Worm (Caenorhabditis elegans) whole organism, L4 larva: ENCODE results near the gene gpa-12.

ENCODE experiments used
- D1046.2 ChIP-seq: fragments of 200-800 bp; sonication (Bioruptor generic); IDR thresholded peaks from 2 replicates; pipeline ENCODE4 v1.3.6; 2022; ENCODE audit warnings: missing genetic modification characterization, missing compliant biosample characterization
- F44E2.7 ChIP-seq: fragments of 200-800 bp; sonication (Bioruptor generic); IDR thresholded peaks from 2 replicates; pipeline ENCODE4 v2.1.2; 2022; ENCODE audit warnings: missing genetic modification characterization, missing compliant biosample characterization
- F49E8.2 ChIP-seq: sonication (generic microtip); optimal IDR thresholded peaks from 2 replicates; lab custom pipeline; 2016; ENCODE audit warnings: missing compliant biosample characterization, mild to moderate bottlenecking, missing genetic modification characterization, borderline replicate concordance
- T26A8.4 ChIP-seq: fragments of 200-800 bp; sonication (Bioruptor generic); IDR thresholded peaks from 2 replicates; pipeline ENCODE4 v1.3.6; 2022; ENCODE audit warnings: missing genetic modification characterization, missing compliant biosample characterization
- Y5F2A.4 ChIP-seq: fragments of 200-800 bp; sonication (Bioruptor generic); optimal IDR thresholded peaks from 2 replicates; lab custom pipeline; 2018; ENCODE audit warnings: mild to moderate bottlenecking, missing genetic modification characterization, missing compliant biosample characterization
- Y75B8A.6 ChIP-seq: fragments of 200-800 bp; sonication (Bioruptor generic); IDR thresholded peaks from 2 replicates; pipeline ENCODE4 v1.3.6; 2022; ENCODE audit warnings: missing genetic modification reagents, missing genetic modification characterization, missing compliant biosample characterization
- ZK546.5 ChIP-seq, 2 experiments: sonication (generic microtip); optimal IDR thresholded peaks; 2 replicates each; lab custom pipeline; 2017; ENCODE audit warnings: missing biosample characterization in 2 of 2, missing genetic modification characterization in 2 of 2
- aha-1 ChIP-seq: fragments of 150-350 bp; peaks from one replicate; lab custom pipeline; 2014; ENCODE audit warnings: missing biosample characterization, missing genetic modification characterization
- arid-1 ChIP-seq: fragments of 200-800 bp; sonication (Bioruptor generic); conservative IDR thresholded peaks from 2 replicates; pipeline ENCODE4 v1.3.6; 2022; ENCODE audit warnings: missing genetic modification reagents, missing genetic modification characterization, missing compliant biosample characterization
- attf-4 ChIP-seq: sonication (generic microtip); optimal IDR thresholded peaks from 3 replicates; lab custom pipeline; 2017; ENCODE audit warnings: missing biosample characterization, missing genetic modification characterization
- ceh-20 ChIP-seq: fragments of 200-800 bp; sonication (Bioruptor generic); IDR thresholded peaks from 2 replicates; pipeline ENCODE4 v1.3.6; 2022; ENCODE audit warnings: missing genetic modification reagents, missing genetic modification characterization, missing compliant biosample characterization
- ceh-44 ChIP-seq: fragments of 200-800 bp; sonication (Bioruptor generic); IDR thresholded peaks from 2 replicates; pipeline ENCODE4 v1.3.6; 2022; ENCODE audit warnings: missing genetic modification reagents, missing genetic modification characterization, missing compliant biosample characterization
- ceh-62 ChIP-seq: sonication (generic microtip); optimal IDR thresholded peaks from 2 replicates; lab custom pipeline; 2017; ENCODE audit warnings: missing biosample characterization, missing genetic modification characterization
- ceh-82 ChIP-seq: sonication (generic microtip); optimal IDR thresholded peaks from 2 replicates; lab custom pipeline; 2017; ENCODE audit warnings: missing biosample characterization, missing genetic modification characterization
- cey-2 ChIP-seq: sonication (generic microtip); optimal IDR thresholded peaks from 3 replicates; lab custom pipeline; 2017; ENCODE audit warnings: missing genetic modification characterization, mild to moderate bottlenecking, missing compliant biosample characterization, antibody characterized with exemption, borderline replicate concordance; ENCODE audit not compliant: insufficient read depth
- ctbp-1 ChIP-seq: fragments of 200-800 bp; sonication (Bioruptor generic); IDR thresholded peaks from 2 replicates; pipeline ENCODE4 v1.3.6; 2022; ENCODE audit warnings: missing genetic modification reagents, missing genetic modification characterization, missing compliant biosample characterization
- daf-16 ChIP-seq, 3 experiments: sonication (generic microtip); optimal IDR thresholded peaks; 2 replicates each; lab custom pipeline; 2016 to 2017; ENCODE audit warnings: missing genetic modification characterization in 3 of 3, missing genetic modification reagents in 3 of 3, mild to moderate bottlenecking in 2 of 3, missing compliant biosample characterization in 2 of 3, missing biosample characterization in 1 of 3, moderate library complexity in 1 of 3
- daf-19 ChIP-seq: fragments of 200-800 bp; sonication (Bioruptor generic); conservative IDR thresholded peaks from 2 replicates; pipeline ENCODE4 v1.3.6; 2022; ENCODE audit warnings: missing genetic modification characterization, missing compliant biosample characterization
- dmd-6 ChIP-seq: fragments of 200-800 bp; sonication (Bioruptor generic); IDR thresholded peaks from 2 replicates; pipeline ENCODE4 v1.3.6; 2022; ENCODE audit warnings: missing genetic modification reagents, missing genetic modification characterization, missing compliant biosample characterization
- dpl-1 ChIP-seq: fragments of 150-350 bp; optimal IDR thresholded peaks from 2 replicates; lab custom pipeline; 2014; ENCODE audit warnings: missing biosample characterization, missing genetic modification reagents, missing genetic modification characterization
- dve-1 ChIP-seq: sonication (generic microtip); optimal IDR thresholded peaks from 2 replicates; lab custom pipeline; 2017; ENCODE audit warnings: antibody characterized with exemption, mild to moderate bottlenecking, missing genetic modification characterization, missing compliant biosample characterization; ENCODE audit not compliant: insufficient read depth
- egl-43 ChIP-seq: fragments of 200-800 bp; sonication (Bioruptor generic); IDR thresholded peaks from 2 replicates; pipeline ENCODE4 v1.3.6; 2022; ENCODE audit warnings: missing genetic modification reagents, missing genetic modification characterization, missing compliant biosample characterization
- fkh-10 ChIP-seq: fragments of 150-350 bp; optimal IDR thresholded peaks from 2 replicates; lab custom pipeline; 2014; ENCODE audit warnings: missing biosample characterization, missing genetic modification reagents, missing genetic modification characterization
- gei-8 ChIP-seq: fragments of 200-800 bp; sonication (Bioruptor generic); optimal IDR thresholded peaks from 2 replicates; lab custom pipeline; 2018; ENCODE audit warnings: mild to moderate bottlenecking, missing genetic modification characterization, missing compliant biosample characterization
- jun-1 ChIP-seq: fragments of 150-350 bp; optimal IDR thresholded peaks from 2 replicates; lab custom pipeline; 2014; ENCODE audit warnings: missing biosample characterization, missing genetic modification reagents, missing genetic modification characterization
- lir-3 ChIP-seq: sonication (generic microtip); optimal IDR thresholded peaks from 2 replicates; lab custom pipeline; 2016; ENCODE audit warnings: mild to moderate bottlenecking, missing genetic modification characterization, missing compliant biosample characterization
- madf-5 ChIP-seq, 2 experiments: fragments of 200-800 bp; sonication (Bioruptor generic); IDR thresholded peaks; 2 replicates each; pipeline ENCODE4 v1.3.6; 2022; ENCODE audit warnings: missing compliant biosample characterization in 2 of 2, missing genetic modification characterization in 2 of 2
- mdt-29 ChIP-seq: fragments of 200-800 bp; sonication (Bioruptor generic); IDR thresholded peaks from 2 replicates; pipeline ENCODE4 v1.3.6; 2022; ENCODE audit warnings: missing genetic modification reagents, missing genetic modification characterization, missing compliant biosample characterization
- mxl-2 ChIP-seq: fragments of 200-800 bp; sonication (Bioruptor generic); conservative IDR thresholded peaks from 2 replicates; pipeline ENCODE4 v1.3.6; 2022; ENCODE audit warnings: missing genetic modification reagents, missing genetic modification characterization, missing compliant biosample characterization
- mxl-3 ChIP-seq: fragments of 200-800 bp; sonication (Bioruptor generic); optimal IDR thresholded peaks from 2 replicates; lab custom pipeline; 2018; ENCODE audit warnings: mild to moderate bottlenecking, missing genetic modification characterization, missing compliant biosample characterization
- nhr-11 ChIP-seq: fragments of 150-350 bp; optimal IDR thresholded peaks from 2 replicates; lab custom pipeline; 2014; ENCODE audit warnings: missing biosample characterization, missing genetic modification characterization
- nhr-111 ChIP-seq: fragments of 200-800 bp; sonication (Bioruptor generic); optimal IDR thresholded peaks from 2 replicates; lab custom pipeline; 2018; ENCODE audit warnings: mild to moderate bottlenecking, missing genetic modification characterization, missing compliant biosample characterization
- nhr-41 ChIP-seq: fragments of 200-800 bp; sonication (Bioruptor generic); IDR thresholded peaks from 2 replicates; pipeline ENCODE4 v1.3.6; 2022; ENCODE audit warnings: missing genetic modification reagents, missing genetic modification characterization, missing compliant biosample characterization
- nhr-42 ChIP-seq: fragments of 200-800 bp; sonication (Bioruptor generic); IDR thresholded peaks from 2 replicates; pipeline ENCODE4 v1.3.6; 2022; ENCODE audit warnings: missing genetic modification characterization, missing compliant biosample characterization
- php-3 ChIP-seq: fragments of 200-800 bp; sonication (Bioruptor generic); IDR thresholded peaks from 2 replicates; pipeline ENCODE4 v1.3.6; 2022; ENCODE audit warnings: missing genetic modification reagents, missing genetic modification characterization, missing compliant biosample characterization
- pqm-1 ChIP-seq: sonication (generic microtip); optimal IDR thresholded peaks from 2 replicates; lab custom pipeline; 2017; ENCODE audit warnings: missing biosample characterization, missing genetic modification characterization
- saeg-2 ChIP-seq: fragments of 200-800 bp; sonication (Bioruptor generic); IDR thresholded peaks from 2 replicates; pipeline ENCODE4 v1.3.6; 2022; ENCODE audit warnings: missing genetic modification reagents, missing genetic modification characterization, missing compliant biosample characterization
- sdz-12 ChIP-seq: fragments of 200-800 bp; sonication (Bioruptor generic); optimal IDR thresholded peaks from 2 replicates; lab custom pipeline; 2018; ENCODE audit warnings: mild to moderate bottlenecking, missing genetic modification characterization, missing compliant biosample characterization
- set-16 ChIP-seq: fragments of 200-800 bp; sonication (Bioruptor generic); IDR thresholded peaks from 2 replicates; pipeline ENCODE4 v1.3.6; 2022; ENCODE audit warnings: missing genetic modification reagents, missing genetic modification characterization, missing compliant biosample characterization
- snpc-1.2 ChIP-seq: fragments of 200-800 bp; sonication (Bioruptor generic); IDR thresholded peaks from 2 replicates; pipeline ENCODE4 v1.3.6; 2022; ENCODE audit warnings: missing genetic modification reagents, missing genetic modification characterization, missing compliant biosample characterization
- spr-1 ChIP-seq: sonication (generic microtip); optimal IDR thresholded peaks from 2 replicates; lab custom pipeline; 2016; ENCODE audit warnings: mild to moderate bottlenecking, missing genetic modification characterization, missing compliant biosample characterization
- spr-3 ChIP-seq: fragments of 200-800 bp; sonication (Bioruptor generic); optimal IDR thresholded peaks from 2 replicates; lab custom pipeline; 2018; ENCODE audit warnings: mild to moderate bottlenecking, missing genetic modification characterization, missing compliant biosample characterization
- tra-1 ChIP-seq: fragments of 200-800 bp; sonication (Bioruptor generic); IDR thresholded peaks from 2 replicates; pipeline ENCODE4 v1.3.6; 2022; ENCODE audit warnings: missing genetic modification reagents, missing genetic modification characterization, missing compliant biosample characterization
- vab-7 ChIP-seq: fragments of 200-800 bp; sonication (Bioruptor generic); IDR thresholded peaks from 2 replicates; pipeline ENCODE4 v1.3.6; 2022; ENCODE audit warnings: missing genetic modification reagents, missing genetic modification characterization, missing compliant biosample characterization
- zag-1 ChIP-seq: fragments of 150-350 bp; optimal IDR thresholded peaks from 2 replicates; lab custom pipeline; 2014; ENCODE audit warnings: missing biosample characterization, missing genetic modification characterization
- zfp-2 ChIP-seq: sonication (generic microtip); optimal IDR thresholded peaks from 2 replicates; lab custom pipeline; 2016; ENCODE audit warnings: mild to moderate bottlenecking, missing genetic modification characterization, missing compliant biosample characterization
- zfp-3 ChIP-seq: fragments of 200-800 bp; sonication (Bioruptor generic); conservative IDR thresholded peaks from 2 replicates; pipeline ENCODE4 v1.3.6; 2022; ENCODE audit warnings: missing genetic modification reagents, missing genetic modification characterization, missing compliant biosample characterization
- ztf-7 ChIP-seq: fragments of 150-350 bp; optimal IDR thresholded peaks from 2 replicates; lab custom pipeline; 2014; ENCODE audit warnings: missing biosample characterization, missing genetic modification characterization

The gpa-12 gene

DNA sequence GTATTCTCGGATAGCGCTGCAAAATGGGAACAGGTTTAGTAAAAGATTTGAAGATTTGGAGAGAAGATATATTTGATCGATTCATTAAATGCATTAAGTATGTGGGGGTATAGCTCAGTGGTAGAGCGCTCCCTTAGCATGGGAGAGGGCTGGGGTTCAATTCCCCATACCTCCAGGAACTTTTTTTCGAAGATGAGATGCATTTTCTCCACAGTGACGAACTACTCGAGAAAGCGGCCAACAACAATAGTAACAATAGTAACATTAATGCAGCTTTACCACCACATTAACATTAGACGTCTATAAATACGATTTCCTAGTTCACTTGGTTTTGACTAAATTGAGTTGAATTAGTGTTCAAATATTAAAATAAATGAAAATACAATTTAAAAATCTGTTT is 5.6 kb upstream of the gpa-12 start (continued):
- TF ChIP-seq mdt-29 (GFP tag; lab: Robert Waterston, UW) (peak; percentile 49; the same call in 1 of the 2 replicates), ceh-82 (tag; lab: Kevin White, UChicago) (no peak), Y75B8A.6 (GFP tag; lab: Robert Waterston, UW) (peak; percentile 56; the same call in 1 of the 2 replicates), F49E8.2 (tag; lab: Kevin White, UChicago) (peak; percentile 74), php-3 (GFP tag; lab: Robert Waterston, UW) (no peak), dpl-1 (GFP tag; lab: Kevin White, UChicago) (no peak), zfp-3 (GFP tag; lab: Robert Waterston, UW) (no peak), mxl-3 (peak; percentile 26), aha-1 (tag; lab: Kevin White, UChicago) (peak; percentile 96), saeg-2 (GFP tag; lab: Robert Waterston, UW) (no peak), pqm-1 (tag; lab: Kevin White, UChicago) (no peak), spr-3 (GFP tag; lab: Kevin White, UChicago) (no peak), zag-1 (tag; lab: Kevin White, UChicago) (no peak), tra-1 (no peak), madf-5 (GFP tag; IDR thresholded peaks at IDR 0.05; lab: Robert Waterston, UW) (no peak), nhr-42 (no peak), ceh-62 (tag; lab: Kevin White, UChicago) (no peak), F44E2.7 (GFP tag; lab: Robert Waterston, UW) (peak; percentile 65; the same call in 1 of the 2 replicates), jun-1 (tag; lab: Kevin White, UChicago) (no peak), mxl-2 (no peak), zfp-2 (tag; lab: Kevin White, UChicago) (no peak), ztf-7 (tag; lab: Kevin White, UChicago) (no peak), Y5F2A.4 (GFP tag; lab: Kevin White, UChicago) (peak; percentile 29), D1046.2 (GFP tag; lab: Robert Waterston, UW) (no peak), cey-2 (tag; lab: Kevin White, UChicago) (no peak), nhr-11 (tag; lab: Kevin White, UChicago) (no peak), fkh-10 (GFP tag; lab: Kevin White, UChicago) (no peak), arid-1 (GFP tag; lab: Robert Waterston, UW) (0 out of 2 replicates have a peak, but pooled peaks have one; percentile 62), daf-19 (GFP tag; lab: Robert Waterston, UW) (0 out of 2 replicates have a peak, but pooled peaks have one; percentile 24), ZK546.5 (tag; optimal IDR thresholded peaks at IDR 0.05; lab: Kevin White, UChicago) (no peak), ceh-44 (GFP tag; lab: Robert Waterston, UW) (0 out of 2 replicates have a peak, but pooled peaks have one; percentile 45), spr-1 (tag; lab: Kevin White, UChicago) (peak; percentile 64), set-16 (GFP tag; lab: Robert Waterston, UW) (no peak), T26A8.4 (GFP tag; lab: Robert Waterston, UW) (peak; percentile 60), gei-8 (GFP tag; lab: Kevin White, UChicago) (peak; percentile 26), nhr-111 (GFP tag; lab: Kevin White, UChicago) (peak; percentile 2), attf-4 (tag; lab: Kevin White, UChicago) (no peak), sdz-12 (GFP tag; lab: Kevin White, UChicago) (no peak), dve-1 (tag; lab: Kevin White, UChicago) (no peak), ceh-20 (no peak)
- TF ChIP-seq, all 104 proteins: peak for 39

DNA sequence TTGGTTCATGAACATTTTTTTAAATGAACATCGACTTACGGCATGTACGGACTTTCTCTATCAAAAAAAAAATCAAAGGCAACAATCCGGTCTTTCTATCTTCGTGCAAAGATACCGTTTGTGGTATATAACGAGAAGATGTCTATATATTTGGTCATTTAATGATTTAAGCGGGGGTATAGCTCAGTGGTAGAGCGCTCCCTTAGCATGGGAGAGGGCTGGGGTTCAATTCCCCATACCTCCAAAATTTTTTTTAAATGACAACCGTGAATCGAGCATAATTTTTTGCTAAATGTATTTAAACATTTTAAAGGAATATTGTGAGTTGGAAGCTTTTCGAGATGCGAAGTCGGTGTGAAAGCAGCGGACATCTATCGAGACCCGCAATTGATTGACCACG is 4.7 kb upstream of the gpa-12 start:
- TF ChIP-seq egl-43 (GFP tag; lab: Robert Waterston, UW), result peak; percentile 91
- TF ChIP-seq ctbp-1 (GFP tag; lab: Robert Waterston, UW), result 0 out of 2 replicates have a peak, but pooled peaks have one; percentile 36
- peak; percentile 64 for TF ChIP-seq tra-1
- TF ChIP-seq snpc-1.2 (GFP tag; lab: Robert Waterston, UW), result no peak; the same call in 1 of the 2 replicates
- TF ChIP-seq mdt-29 (GFP tag; lab: Robert Waterston, UW), result 0 out of 2 replicates have a peak, but pooled peaks have one; percentile 8
- no peak for TF ChIP-seq D1046.2 (GFP tag; lab: Robert Waterston, UW)
- peak; percentile 52 for TF ChIP-seq lir-3 (tag; lab: Kevin White, UChicago)
- TF ChIP-seq saeg-2 (GFP tag; lab: Robert Waterston, UW), result 0 out of 2 replicates have a peak, but pooled peaks have one; percentile 42
- 0 out of 2 replicates have a peak, but pooled peaks have one; percentile 19 for TF ChIP-seq zfp-3 (GFP tag; lab: Robert Waterston, UW)
- TF ChIP-seq nhr-41, result peak; percentile 62; the same call in 1 of the 2 replicates
- peak; percentile 43 for TF ChIP-seq dmd-6
- peak in 1 of 2 experiments; percentile 85 for TF ChIP-seq daf-16 (GFP tag; optimal IDR thresholded peaks at IDR 0.05; lab: Kevin White, UChicago)
- TF ChIP-seq daf-16 (tag; optimal IDR thresholded peaks at IDR 0.05; lab: Kevin White, UChicago), result no peak
- peak; percentile 71 for TF ChIP-seq vab-7 (GFP tag; lab: Robert Waterston, UW)
- TF ChIP-seq mxl-2, result no peak
- TF ChIP-seq F44E2.7 (GFP tag; lab: Robert Waterston, UW), result 0 out of 2 replicates have a peak, but pooled peaks have one; percentile 82
- peak; percentile 79 for TF ChIP-seq php-3 (GFP tag; lab: Robert Waterston, UW)
- no peak for TF ChIP-seq jun-1 (tag; lab: Kevin White, UChicago)
